Worm (Caenorhabditis elegans) whole organism, L4 larva: ENCODE data around the gene fbxa-171.

Source experiments
- D1046.2 ChIP-seq: fragments of 200-800 bp; sonication (Bioruptor generic); IDR thresholded peaks from 2 replicates; pipeline ENCODE4 v1.3.6; 2022; ENCODE audit warnings: missing genetic modification characterization, missing compliant biosample characterization
- F10B5.3 ChIP-seq: sonication (generic microtip); optimal IDR thresholded peaks from 2 replicates; lab custom pipeline; 2016; ENCODE audit warnings: mild to moderate bottlenecking, missing genetic modification characterization, missing compliant biosample characterization
- F37D6.2 ChIP-seq: sonication (generic microtip); optimal IDR thresholded peaks from 2 replicates; lab custom pipeline; 2016; ENCODE audit warnings: mild to moderate bottlenecking, missing genetic modification characterization, missing compliant biosample characterization
- F44E2.7 ChIP-seq: fragments of 200-800 bp; sonication (Bioruptor generic); IDR thresholded peaks from 2 replicates; pipeline ENCODE4 v2.1.2; 2022; ENCODE audit warnings: missing genetic modification characterization, missing compliant biosample characterization
- F49E8.2 ChIP-seq: sonication (generic microtip); optimal IDR thresholded peaks from 2 replicates; lab custom pipeline; 2016; ENCODE audit warnings: missing compliant biosample characterization, mild to moderate bottlenecking, missing genetic modification characterization, borderline replicate concordance
- R02D3.7 ChIP-seq: fragments of 150-350 bp; sonication (generic microtip); optimal IDR thresholded peaks from 3 replicates; lab custom pipeline; 2014; ENCODE audit warnings: missing biosample characterization, missing genetic modification characterization
- aha-1 ChIP-seq: fragments of 150-350 bp; peaks from one replicate; lab custom pipeline; 2014; ENCODE audit warnings: missing biosample characterization, missing genetic modification characterization
- aly-2 ChIP-seq: sonication (generic microtip); optimal IDR thresholded peaks from 2 replicates; lab custom pipeline; 2018; ENCODE audit warnings: missing biosample characterization, missing genetic modification characterization
- ama-1 ChIP-seq: fragments of 150-350 bp; optimal IDR thresholded peaks from 2 replicates; lab custom pipeline; 2014; ENCODE audit warnings: inconsistent platforms, mixed read lengths
- arid-1 ChIP-seq: fragments of 200-800 bp; sonication (Bioruptor generic); conservative IDR thresholded peaks from 2 replicates; pipeline ENCODE4 v1.3.6; 2022; ENCODE audit warnings: missing genetic modification reagents, missing genetic modification characterization, missing compliant biosample characterization
- ceh-32 ChIP-seq: sonication (generic microtip); optimal IDR thresholded peaks from 2 replicates; lab custom pipeline; 2016; ENCODE audit warnings: mild to moderate bottlenecking, missing genetic modification characterization, missing compliant biosample characterization; ENCODE audit not compliant: poor library complexity
- ces-1 ChIP-seq: fragments of 150-350 bp; sonication (generic microtip); optimal IDR thresholded peaks from 4 replicates; lab custom pipeline; 2014; ENCODE audit warnings: missing biosample characterization, missing genetic modification reagents, missing genetic modification characterization
- cey-2 ChIP-seq: sonication (generic microtip); optimal IDR thresholded peaks from 3 replicates; lab custom pipeline; 2017; ENCODE audit warnings: missing genetic modification characterization, mild to moderate bottlenecking, missing compliant biosample characterization, antibody characterized with exemption, borderline replicate concordance; ENCODE audit not compliant: insufficient read depth
- daf-19 ChIP-seq: fragments of 200-800 bp; sonication (Bioruptor generic); conservative IDR thresholded peaks from 2 replicates; pipeline ENCODE4 v1.3.6; 2022; ENCODE audit warnings: missing genetic modification characterization, missing compliant biosample characterization
- daf-8 ChIP-seq: fragments of 200-800 bp; sonication (Bioruptor generic); IDR thresholded peaks from 2 replicates; pipeline ENCODE4 v1.3.6; 2022; ENCODE audit warnings: missing genetic modification characterization, missing compliant biosample characterization
- dmd-6 ChIP-seq: fragments of 200-800 bp; sonication (Bioruptor generic); IDR thresholded peaks from 2 replicates; pipeline ENCODE4 v1.3.6; 2022; ENCODE audit warnings: missing genetic modification reagents, missing genetic modification characterization, missing compliant biosample characterization
- dmd-8 ChIP-seq: fragments of 200-800 bp; sonication (Bioruptor generic); IDR thresholded peaks from 2 replicates; pipeline ENCODE4 v1.3.6; 2022; ENCODE audit warnings: missing genetic modification characterization, missing compliant biosample characterization
- dpl-1 ChIP-seq: fragments of 150-350 bp; optimal IDR thresholded peaks from 2 replicates; lab custom pipeline; 2014; ENCODE audit warnings: missing biosample characterization, missing genetic modification reagents, missing genetic modification characterization
- duxl-1 ChIP-seq: sonication (generic microtip); optimal IDR thresholded peaks from 2 replicates; lab custom pipeline; 2016; ENCODE audit warnings: mild to moderate bottlenecking, missing genetic modification characterization, moderate library complexity, missing compliant biosample characterization; ENCODE audit not compliant: poor library complexity
- dve-1 ChIP-seq: sonication (generic microtip); optimal IDR thresholded peaks from 2 replicates; lab custom pipeline; 2017; ENCODE audit warnings: antibody characterized with exemption, mild to moderate bottlenecking, missing genetic modification characterization, missing compliant biosample characterization; ENCODE audit not compliant: insufficient read depth
- egl-27 ChIP-seq: sonication (generic microtip); optimal IDR thresholded peaks from 3 replicates; lab custom pipeline; 2017; ENCODE audit warnings: missing biosample characterization, missing genetic modification reagents, missing genetic modification characterization
- egl-43 ChIP-seq: fragments of 200-800 bp; sonication (Bioruptor generic); IDR thresholded peaks from 2 replicates; pipeline ENCODE4 v1.3.6; 2022; ENCODE audit warnings: missing genetic modification reagents, missing genetic modification characterization, missing compliant biosample characterization
- fkh-10 ChIP-seq: fragments of 150-350 bp; optimal IDR thresholded peaks from 2 replicates; lab custom pipeline; 2014; ENCODE audit warnings: missing biosample characterization, missing genetic modification reagents, missing genetic modification characterization
- fos-1 ChIP-seq: fragments of 150-350 bp; optimal IDR thresholded peaks from 2 replicates; lab custom pipeline; 2014; ENCODE audit warnings: missing biosample characterization, missing genetic modification characterization
- hlh-11 ChIP-seq: fragments of 200-800 bp; sonication (Bioruptor generic); optimal IDR thresholded peaks from 2 replicates; lab custom pipeline; 2018; ENCODE audit warnings: mild to moderate bottlenecking, missing genetic modification characterization, missing compliant biosample characterization
- hlh-30 ChIP-seq: sonication (generic microtip); optimal IDR thresholded peaks from 2 replicates; lab custom pipeline; 2017; ENCODE audit warnings: antibody characterized with exemption, mild to moderate bottlenecking, missing genetic modification characterization, missing compliant biosample characterization; ENCODE audit not compliant: insufficient read depth
- hmg-1.1 ChIP-seq: fragments of 200-800 bp; sonication (Bioruptor generic); IDR thresholded peaks from 2 replicates; pipeline ENCODE4 v1.3.6; 2022; ENCODE audit warnings: missing genetic modification reagents, missing genetic modification characterization, missing compliant biosample characterization
- lim-7 ChIP-seq: fragments of 200-800 bp; sonication (Bioruptor generic); IDR thresholded peaks from 2 replicates; pipeline ENCODE4 v1.3.6; 2022; ENCODE audit warnings: missing genetic modification characterization, missing compliant biosample characterization
- lin-39 ChIP-seq: fragments of 150-350 bp; optimal IDR thresholded peaks from 2 replicates; lab custom pipeline; 2014; ENCODE audit warnings: missing biosample characterization, missing genetic modification reagents, missing genetic modification characterization
- lsy-2 ChIP-seq, 2 experiments: fragments of 150-350 bp in 1 of 2; sonication (generic microtip) in 1 of 2; optimal IDR thresholded peaks; 2 replicates each; lab custom pipeline; 2014 to 2017; ENCODE audit warnings: missing biosample characterization in 2 of 2, missing genetic modification characterization in 2 of 2
- madf-9 ChIP-seq: fragments of 200-800 bp; sonication (Bioruptor generic); conservative IDR thresholded peaks from 2 replicates; pipeline ENCODE4 v1.3.6; 2022; ENCODE audit warnings: missing genetic modification reagents, missing genetic modification characterization, missing compliant biosample characterization
- mdl-1 ChIP-seq, 2 experiments: fragments of 150-350 bp in 1 of 2; sonication (generic microtip) in 1 of 2; optimal IDR thresholded peaks; 2 replicates each; lab custom pipeline; 2014 to 2017; ENCODE audit warnings: missing biosample characterization in 2 of 2, missing genetic modification characterization in 2 of 2
- nhr-28 ChIP-seq: fragments of 150-350 bp; optimal IDR thresholded peaks from 2 replicates; lab custom pipeline; 2014; ENCODE audit warnings: missing biosample characterization, missing genetic modification characterization
- nhr-41 ChIP-seq: fragments of 200-800 bp; sonication (Bioruptor generic); IDR thresholded peaks from 2 replicates; pipeline ENCODE4 v1.3.6; 2022; ENCODE audit warnings: missing genetic modification reagents, missing genetic modification characterization, missing compliant biosample characterization
- nhr-76 ChIP-seq: fragments of 150-350 bp; optimal IDR thresholded peaks from 2 replicates; lab custom pipeline; 2014; ENCODE audit warnings: missing biosample characterization, missing genetic modification characterization
- pha-4 ChIP-seq, 2 experiments: fragments of 150-350 bp in 1 of 2; fragments of 200-800 bp in 1 of 2; sonication (Bioruptor generic) in 1 of 2; IDR thresholded peaks in 1 of 2; optimal IDR thresholded peaks in 1 of 2; 2 replicates each; pipeline versions ENCODE4 v1.3.6 to Lab custom; 2014 to 2022; ENCODE audit warnings: missing genetic modification characterization in 2 of 2, missing genetic modification reagents in 2 of 2, missing biosample characterization in 1 of 2, missing compliant biosample characterization in 1 of 2
- pqm-1 ChIP-seq: sonication (generic microtip); optimal IDR thresholded peaks from 2 replicates; lab custom pipeline; 2017; ENCODE audit warnings: missing biosample characterization, missing genetic modification characterization
- saeg-2 ChIP-seq: fragments of 200-800 bp; sonication (Bioruptor generic); IDR thresholded peaks from 2 replicates; pipeline ENCODE4 v1.3.6; 2022; ENCODE audit warnings: missing genetic modification reagents, missing genetic modification characterization, missing compliant biosample characterization
- skn-1 ChIP-seq: fragments of 150-350 bp; optimal IDR thresholded peaks from 2 replicates; lab custom pipeline; 2014; ENCODE audit warnings: missing biosample characterization, missing genetic modification characterization
- snpc-1.2 ChIP-seq: fragments of 200-800 bp; sonication (Bioruptor generic); IDR thresholded peaks from 2 replicates; pipeline ENCODE4 v1.3.6; 2022; ENCODE audit warnings: missing genetic modification reagents, missing genetic modification characterization, missing compliant biosample characterization
- spr-1 ChIP-seq: sonication (generic microtip); optimal IDR thresholded peaks from 2 replicates; lab custom pipeline; 2016; ENCODE audit warnings: mild to moderate bottlenecking, missing genetic modification characterization, missing compliant biosample characterization
- vab-7 ChIP-seq: fragments of 200-800 bp; sonication (Bioruptor generic); IDR thresholded peaks from 2 replicates; pipeline ENCODE4 v1.3.6; 2022; ENCODE audit warnings: missing genetic modification reagents, missing genetic modification characterization, missing compliant biosample characterization
- zag-1 ChIP-seq: fragments of 150-350 bp; optimal IDR thresholded peaks from 2 replicates; lab custom pipeline; 2014; ENCODE audit warnings: missing biosample characterization, missing genetic modification characterization
- zip-11 ChIP-seq: fragments of 200-800 bp; sonication (Bioruptor generic); IDR thresholded peaks from 2 replicates; pipeline ENCODE4 v1.3.6; 2022; ENCODE audit warnings: missing genetic modification characterization, missing compliant biosample characterization
- ztf-7 ChIP-seq: fragments of 150-350 bp; optimal IDR thresholded peaks from 2 replicates; lab custom pipeline; 2014; ENCODE audit warnings: missing biosample characterization, missing genetic modification characterization

fbxa-171 gene

ce11 chrV:17532686-17533085 lies 33.1 kb downstream of the fbxa-171 start, which contains the start of gene C18D4.3:
TSS of gene C18D4.3 (minus strand) at chrV:17532786.
- TF ChIP-seq cey-2 (tag; lab: Kevin White, UChicago) (no peak), ama-1 (lab: Kevin White, UChicago) (no peak), fos-1 (tag; lab: Kevin White, UChicago) (no peak), zag-1 (tag; lab: Kevin White, UChicago) (no peak), ceh-32 (tag; lab: Kevin White, UChicago) (no peak), nhr-28 (tag; lab: Kevin White, UChicago) (no peak), zip-11 (GFP tag; lab: Robert Waterston, UW) (no peak), dve-1 (tag; lab: Kevin White, UChicago) (no peak), saeg-2 (no peak), R02D3.7 (tag; lab: Kevin White, UChicago) (no peak), spr-1 (no peak), daf-8 (GFP tag; lab: Robert Waterston, UW) (no peak), ztf-7 (no peak)

ce11 chrV:17531410-17531809 lies 34.4 kb downstream of the fbxa-171 start, which contains the start of gene C18D4.4:
TSS of gene C18D4.4 (minus strand) at chrV:17531510.
- TF ChIP-seq lim-7 (GFP tag; lab: Robert Waterston, UW): no peak
- no peak for TF ChIP-seq egl-27 (tag; lab: Kevin White, UChicago)
- no peak for TF ChIP-seq hmg-1.1 (GFP tag; lab: Robert Waterston, UW)
- TF ChIP-seq madf-9 (GFP tag; lab: Robert Waterston, UW): no peak
- TF ChIP-seq lin-39 (tag; lab: Kevin White, UChicago): no peak
- no peak for TF ChIP-seq pqm-1 (tag; lab: Kevin White, UChicago)
- TF ChIP-seq ztf-7: no peak
- no peak for TF ChIP-seq ces-1 (GFP tag; lab: Kevin White, UChicago)
- TF ChIP-seq snpc-1.2 (GFP tag; lab: Robert Waterston, UW): no peak
- no peak for TF ChIP-seq nhr-76 (tag; lab: Kevin White, UChicago)
- no peak for TF ChIP-seq mdl-1 (tag; optimal IDR thresholded peaks at IDR 0.05; lab: Kevin White, UChicago)
- no peak for TF ChIP-seq F44E2.7 (GFP tag; lab: Robert Waterston, UW)
- TF ChIP-seq F10B5.3 (tag; lab: Kevin White, UChicago): no peak
- no peak for TF ChIP-seq hlh-30 (tag; lab: Kevin White, UChicago)
- no peak for TF ChIP-seq dpl-1 (GFP tag; lab: Kevin White, UChicago)
- no peak for TF ChIP-seq pha-4 (GFP tag; IDR thresholded peaks at IDR 0.05; lab: Robert Waterston, UW)
- TF ChIP-seq pha-4 (tag; optimal IDR thresholded peaks at IDR 0.05; lab: Kevin White, UChicago): no peak
- TF ChIP-seq R02D3.7 (tag; lab: Kevin White, UChicago): no peak
- TF ChIP-seq F37D6.2 (tag; lab: Kevin White, UChicago): no peak
- TF ChIP-seq dve-1 (tag; lab: Kevin White, UChicago): no peak
- TF ChIP-seq hlh-11 (tag; lab: Kevin White, UChicago): no peak

ce11 chrV:17530486-17530885 lies 35.3 kb downstream of the fbxa-171 start, which contains the start of gene C18D4.12:
TSS of gene C18D4.12 (minus strand) at chrV:17530586.
- TF ChIP-seq aha-1: peak; percentile 8
- no peak for TF ChIP-seq dmd-6

ce11 chrV:17527729-17528128 lies 38.1 kb downstream of the fbxa-171 start, which contains the start of gene srz-90:
TSS of gene srz-90 (plus strand) at chrV:17528029.
- TF ChIP-seq fkh-10 (GFP tag; lab: Kevin White, UChicago) (no peak), vab-7 (no peak), ama-1 (lab: Kevin White, UChicago) (no peak), pha-4 (GFP tag; IDR thresholded peaks at IDR 0.05; lab: Robert Waterston, UW) (no peak), pha-4 (tag; optimal IDR thresholded peaks at IDR 0.05; lab: Kevin White, UChicago) (no peak), F49E8.2 (tag; lab: Kevin White, UChicago) (no peak), dmd-8 (no peak), daf-19 (GFP tag; lab: Robert Waterston, UW) (no peak), duxl-1 (no peak), dpl-1 (GFP tag; lab: Kevin White, UChicago) (no peak), skn-1 (tag; lab: Kevin White, UChicago) (no peak), fos-1 (tag; lab: Kevin White, UChicago) (no peak), madf-9 (GFP tag; lab: Robert Waterston, UW) (no peak), nhr-41 (GFP tag; lab: Robert Waterston, UW) (no peak), D1046.2 (GFP tag; lab: Robert Waterston, UW) (no peak), mdl-1 (tag; optimal IDR thresholded peaks at IDR 0.05; lab: Kevin White, UChicago) (no peak), arid-1 (GFP tag; lab: Robert Waterston, UW) (no peak), egl-43 (no peak), lsy-2 (tag; optimal IDR thresholded peaks at IDR 0.05; lab: Kevin White, UChicago) (no peak), aly-2 (tag; lab: Kevin White, UChicago) (no peak), F10B5.3 (tag; lab: Kevin White, UChicago) (no peak)
